Worm (Caenorhabditis elegans) whole organism, L2 larva: ENCODE results near the gene F16G10.10.

Source experiments
- blmp-1 ChIP-seq: sonication (generic microtip); optimal IDR thresholded peaks from 2 replicates; lab custom pipeline; 2017; ENCODE audit warnings: missing genetic modification characterization, mild to moderate bottlenecking, missing compliant biosample characterization, antibody characterized with exemption, moderate library complexity; ENCODE audit not compliant: insufficient read depth
- ceh-82 ChIP-seq: fragments of 150-350 bp; optimal IDR thresholded peaks from 2 replicates; lab custom pipeline; 2014; ENCODE audit warnings: missing biosample characterization, missing genetic modification characterization
- elt-3 ChIP-seq: sonication (generic microtip); optimal IDR thresholded peaks from 2 replicates; lab custom pipeline; 2017; ENCODE audit warnings: missing biosample characterization, missing genetic modification characterization
- fos-1 ChIP-seq: fragments of 150-350 bp; optimal IDR thresholded peaks from 2 replicates; lab custom pipeline; 2014; ENCODE audit warnings: missing biosample characterization, missing genetic modification characterization
- lsy-2 ChIP-seq, 2 experiments: fragments of 150-350 bp in 1 of 2; sonication (generic microtip) in 1 of 2; optimal IDR thresholded peaks; 2 replicates each; lab custom pipeline; 2014 to 2017; ENCODE audit warnings: missing biosample characterization in 2 of 2, missing genetic modification characterization in 2 of 2
- nhr-11 ChIP-seq: fragments of 150-350 bp; optimal IDR thresholded peaks from 2 replicates; lab custom pipeline; 2014; ENCODE audit warnings: missing biosample characterization, missing genetic modification characterization
- unc-62 ChIP-seq: fragments of 150-350 bp; optimal IDR thresholded peaks from 2 replicates; lab custom pipeline; 2014; ENCODE audit warnings: missing biosample characterization, missing genetic modification reagents, missing genetic modification characterization
- ztf-11 ChIP-seq: sonication (generic microtip); optimal IDR thresholded peaks from 2 replicates; lab custom pipeline; 2017; ENCODE audit warnings: missing biosample characterization, missing genetic modification characterization
- ztf-4 ChIP-seq: fragments of 150-350 bp; optimal IDR thresholded peaks from 2 replicates; lab custom pipeline; 2014; ENCODE audit warnings: missing biosample characterization, missing genetic modification characterization

ce11 chrII:2431972-2432371, 41.2 kb upstream of the F16G10.10 start, which contains the start of gene ceh-86:
- TF ChIP-seq ceh-82 (tag; lab: Kevin White, UChicago) (no peak), ztf-11 (tag; lab: Kevin White, UChicago) (no peak), ztf-4 (tag; lab: Kevin White, UChicago) (no peak), nhr-11 (tag; lab: Kevin White, UChicago) (no peak), blmp-1 (tag; lab: Kevin White, UChicago) (no peak), lsy-2 (tag; optimal IDR thresholded peaks at IDR 0.05; lab: Kevin White, UChicago) (no peak), unc-62 (no peak), elt-3 (tag; lab: Kevin White, UChicago) (no peak), fos-1 (tag; lab: Kevin White, UChicago) (no peak)
